Worm (Caenorhabditis elegans) whole organism, L4 larva: ENCODE measurements around the gene rskd-1.

ENCODE experiments used
- D1046.2 ChIP-seq: fragments of 200-800 bp; sonication (Bioruptor generic); IDR thresholded peaks from 2 replicates; pipeline ENCODE4 v1.3.6; 2022; ENCODE audit warnings: missing genetic modification characterization, missing compliant biosample characterization
- F10B5.3 ChIP-seq: sonication (generic microtip); optimal IDR thresholded peaks from 2 replicates; lab custom pipeline; 2016; ENCODE audit warnings: mild to moderate bottlenecking, missing genetic modification characterization, missing compliant biosample characterization
- F49E8.2 ChIP-seq: sonication (generic microtip); optimal IDR thresholded peaks from 2 replicates; lab custom pipeline; 2016; ENCODE audit warnings: missing compliant biosample characterization, mild to moderate bottlenecking, missing genetic modification characterization, borderline replicate concordance
- T20F7.1 ChIP-seq: fragments of 200-800 bp; sonication (Bioruptor generic); optimal IDR thresholded peaks from 2 replicates; lab custom pipeline; 2018; ENCODE audit warnings: mild to moderate bottlenecking, missing genetic modification characterization, missing compliant biosample characterization
- T26A8.4 ChIP-seq: fragments of 200-800 bp; sonication (Bioruptor generic); IDR thresholded peaks from 2 replicates; pipeline ENCODE4 v1.3.6; 2022; ENCODE audit warnings: missing genetic modification characterization, missing compliant biosample characterization
- Y105C5A.15 ChIP-seq: fragments of 200-800 bp; sonication (Bioruptor generic); IDR thresholded peaks from 2 replicates; pipeline ENCODE4 v1.3.6; 2022; ENCODE audit warnings: missing genetic modification characterization, missing compliant biosample characterization
- ZK337.2 ChIP-seq: fragments of 200-800 bp; sonication (Bioruptor generic); IDR thresholded peaks from 2 replicates; pipeline ENCODE4 v1.3.6; 2022; ENCODE audit warnings: missing genetic modification reagents, missing genetic modification characterization, missing compliant biosample characterization
- ZK546.5 ChIP-seq, 2 experiments: sonication (generic microtip); optimal IDR thresholded peaks; 2 replicates each; lab custom pipeline; 2017; ENCODE audit warnings: missing biosample characterization in 2 of 2, missing genetic modification characterization in 2 of 2
- arid-1 ChIP-seq: fragments of 200-800 bp; sonication (Bioruptor generic); conservative IDR thresholded peaks from 2 replicates; pipeline ENCODE4 v1.3.6; 2022; ENCODE audit warnings: missing genetic modification reagents, missing genetic modification characterization, missing compliant biosample characterization
- attf-4 ChIP-seq: sonication (generic microtip); optimal IDR thresholded peaks from 3 replicates; lab custom pipeline; 2017; ENCODE audit warnings: missing biosample characterization, missing genetic modification characterization
- ceh-20 ChIP-seq: fragments of 200-800 bp; sonication (Bioruptor generic); IDR thresholded peaks from 2 replicates; pipeline ENCODE4 v1.3.6; 2022; ENCODE audit warnings: missing genetic modification reagents, missing genetic modification characterization, missing compliant biosample characterization
- ceh-44 ChIP-seq: fragments of 200-800 bp; sonication (Bioruptor generic); IDR thresholded peaks from 2 replicates; pipeline ENCODE4 v1.3.6; 2022; ENCODE audit warnings: missing genetic modification reagents, missing genetic modification characterization, missing compliant biosample characterization
- ceh-62 ChIP-seq: sonication (generic microtip); optimal IDR thresholded peaks from 2 replicates; lab custom pipeline; 2017; ENCODE audit warnings: missing biosample characterization, missing genetic modification characterization
- ceh-82 ChIP-seq: sonication (generic microtip); optimal IDR thresholded peaks from 2 replicates; lab custom pipeline; 2017; ENCODE audit warnings: missing biosample characterization, missing genetic modification characterization
- cey-2 ChIP-seq: sonication (generic microtip); optimal IDR thresholded peaks from 3 replicates; lab custom pipeline; 2017; ENCODE audit warnings: missing genetic modification characterization, mild to moderate bottlenecking, missing compliant biosample characterization, antibody characterized with exemption, borderline replicate concordance; ENCODE audit not compliant: insufficient read depth
- ctbp-1 ChIP-seq: fragments of 200-800 bp; sonication (Bioruptor generic); IDR thresholded peaks from 2 replicates; pipeline ENCODE4 v1.3.6; 2022; ENCODE audit warnings: missing genetic modification reagents, missing genetic modification characterization, missing compliant biosample characterization
- daf-12 ChIP-seq: fragments of 150-350 bp; optimal IDR thresholded peaks from 2 replicates; lab custom pipeline; 2014; ENCODE audit warnings: missing biosample characterization, missing genetic modification reagents, missing genetic modification characterization
- dmd-8 ChIP-seq: fragments of 200-800 bp; sonication (Bioruptor generic); IDR thresholded peaks from 2 replicates; pipeline ENCODE4 v1.3.6; 2022; ENCODE audit warnings: missing genetic modification characterization, missing compliant biosample characterization
- dpl-1 ChIP-seq: fragments of 150-350 bp; optimal IDR thresholded peaks from 2 replicates; lab custom pipeline; 2014; ENCODE audit warnings: missing biosample characterization, missing genetic modification reagents, missing genetic modification characterization
- egl-43 ChIP-seq: fragments of 200-800 bp; sonication (Bioruptor generic); IDR thresholded peaks from 2 replicates; pipeline ENCODE4 v1.3.6; 2022; ENCODE audit warnings: missing genetic modification reagents, missing genetic modification characterization, missing compliant biosample characterization
- hif-1 ChIP-seq, 2 experiments: sonication (generic microtip); optimal IDR thresholded peaks; 2 replicates each; lab custom pipeline; 2016 to 2017; ENCODE audit warnings: missing compliant biosample characterization in 2 of 2, missing genetic modification characterization in 2 of 2, missing genetic modification reagents in 2 of 2, missing genotype in 2 of 2, mild to moderate bottlenecking in 1 of 2
- hlh-11 ChIP-seq: fragments of 200-800 bp; sonication (Bioruptor generic); optimal IDR thresholded peaks from 2 replicates; lab custom pipeline; 2018; ENCODE audit warnings: mild to moderate bottlenecking, missing genetic modification characterization, missing compliant biosample characterization
- hmg-1.1 ChIP-seq: fragments of 200-800 bp; sonication (Bioruptor generic); IDR thresholded peaks from 2 replicates; pipeline ENCODE4 v1.3.6; 2022; ENCODE audit warnings: missing genetic modification reagents, missing genetic modification characterization, missing compliant biosample characterization
- lim-7 ChIP-seq: fragments of 200-800 bp; sonication (Bioruptor generic); IDR thresholded peaks from 2 replicates; pipeline ENCODE4 v1.3.6; 2022; ENCODE audit warnings: missing genetic modification characterization, missing compliant biosample characterization
- lin-1 ChIP-seq: fragments of 200-800 bp; sonication (Bioruptor generic); IDR thresholded peaks from 2 replicates; pipeline ENCODE4 v1.3.6; 2022; ENCODE audit warnings: missing genetic modification reagents, missing genetic modification characterization, missing compliant biosample characterization
- lin-13 ChIP-seq: fragments of 150-350 bp; optimal IDR thresholded peaks from 2 replicates; lab custom pipeline; 2014; ENCODE audit warnings: missing biosample characterization, missing genetic modification reagents, missing genetic modification characterization
- lin-38 ChIP-seq: fragments of 200-800 bp; sonication (Bioruptor generic); IDR thresholded peaks from 2 replicates; pipeline ENCODE4 v1.3.6; 2022; ENCODE audit warnings: missing genetic modification reagents, missing genetic modification characterization, missing compliant biosample characterization
- lsy-2 ChIP-seq, 2 experiments: fragments of 150-350 bp in 1 of 2; sonication (generic microtip) in 1 of 2; optimal IDR thresholded peaks; 2 replicates each; lab custom pipeline; 2014 to 2017; ENCODE audit warnings: missing biosample characterization in 2 of 2, missing genetic modification characterization in 2 of 2
- mxl-2 ChIP-seq: fragments of 200-800 bp; sonication (Bioruptor generic); conservative IDR thresholded peaks from 2 replicates; pipeline ENCODE4 v1.3.6; 2022; ENCODE audit warnings: missing genetic modification reagents, missing genetic modification characterization, missing compliant biosample characterization
- mxl-3 ChIP-seq: fragments of 200-800 bp; sonication (Bioruptor generic); optimal IDR thresholded peaks from 2 replicates; lab custom pipeline; 2018; ENCODE audit warnings: mild to moderate bottlenecking, missing genetic modification characterization, missing compliant biosample characterization
- nhr-10 ChIP-seq: fragments of 150-350 bp; optimal IDR thresholded peaks from 2 replicates; lab custom pipeline; 2014; ENCODE audit warnings: missing biosample characterization, missing genetic modification characterization
- nhr-102 ChIP-seq: sonication (generic microtip); optimal IDR thresholded peaks from 2 replicates; lab custom pipeline; 2016; ENCODE audit warnings: mild to moderate bottlenecking, missing genetic modification characterization, moderate library complexity, missing compliant biosample characterization
- nhr-237 ChIP-seq: sonication (generic microtip); optimal IDR thresholded peaks from 2 replicates; lab custom pipeline; 2017; ENCODE audit warnings: missing biosample characterization, missing genetic modification characterization
- nhr-25 ChIP-seq: sonication (generic microtip); optimal IDR thresholded peaks from 2 replicates; lab custom pipeline; 2017; ENCODE audit warnings: missing genetic modification characterization, mild to moderate bottlenecking, missing compliant biosample characterization, antibody characterized with exemption, moderate library complexity, borderline replicate concordance; ENCODE audit not compliant: insufficient read depth
- nhr-48 ChIP-seq: sonication (generic microtip); optimal IDR thresholded peaks from 2 replicates; lab custom pipeline; 2016; ENCODE audit warnings: mild to moderate bottlenecking, missing genetic modification characterization, missing compliant biosample characterization
- nhr-6 ChIP-seq: fragments of 150-350 bp; optimal IDR thresholded peaks from 2 replicates; lab custom pipeline; 2014; ENCODE audit warnings: missing biosample characterization, missing genetic modification characterization
- nhr-76 ChIP-seq: fragments of 150-350 bp; optimal IDR thresholded peaks from 2 replicates; lab custom pipeline; 2014; ENCODE audit warnings: missing biosample characterization, missing genetic modification characterization
- nhr-77 ChIP-seq: fragments of 150-350 bp; optimal IDR thresholded peaks from 2 replicates; lab custom pipeline; 2014; ENCODE audit warnings: missing biosample characterization, missing genetic modification characterization
- pqm-1 ChIP-seq: sonication (generic microtip); optimal IDR thresholded peaks from 2 replicates; lab custom pipeline; 2017; ENCODE audit warnings: missing biosample characterization, missing genetic modification characterization
- rbr-2 ChIP-seq: sonication (generic microtip); optimal IDR thresholded peaks from 2 replicates; lab custom pipeline; 2016; ENCODE audit warnings: missing genotype, missing genetic modification characterization, missing compliant biosample characterization
- sdz-12 ChIP-seq: fragments of 200-800 bp; sonication (Bioruptor generic); optimal IDR thresholded peaks from 2 replicates; lab custom pipeline; 2018; ENCODE audit warnings: mild to moderate bottlenecking, missing genetic modification characterization, missing compliant biosample characterization
- set-16 ChIP-seq: fragments of 200-800 bp; sonication (Bioruptor generic); IDR thresholded peaks from 2 replicates; pipeline ENCODE4 v1.3.6; 2022; ENCODE audit warnings: missing genetic modification reagents, missing genetic modification characterization, missing compliant biosample characterization
- skn-1 ChIP-seq: fragments of 150-350 bp; optimal IDR thresholded peaks from 2 replicates; lab custom pipeline; 2014; ENCODE audit warnings: missing biosample characterization, missing genetic modification characterization
- snpc-4 ChIP-seq: fragments of 150-350 bp; optimal IDR thresholded peaks from 2 replicates; lab custom pipeline; 2014; ENCODE audit warnings: missing biosample characterization, missing genetic modification characterization
- spr-3 ChIP-seq: fragments of 200-800 bp; sonication (Bioruptor generic); optimal IDR thresholded peaks from 2 replicates; lab custom pipeline; 2018; ENCODE audit warnings: mild to moderate bottlenecking, missing genetic modification characterization, missing compliant biosample characterization
- tra-1 ChIP-seq: fragments of 200-800 bp; sonication (Bioruptor generic); IDR thresholded peaks from 2 replicates; pipeline ENCODE4 v1.3.6; 2022; ENCODE audit warnings: missing genetic modification reagents, missing genetic modification characterization, missing compliant biosample characterization
- unc-39 ChIP-seq: sonication (generic microtip); optimal IDR thresholded peaks from 2 replicates; lab custom pipeline; 2017; ENCODE audit warnings: missing biosample characterization, missing genetic modification characterization
- unc-62 ChIP-seq, 3 experiments: fragments of 150-350 bp in 1 of 3; sonication (generic microtip); optimal IDR thresholded peaks in 2 of 3; peaks in 1 of 3; 1 replicate in 1 of 3; 2 replicates in 2 of 3; lab custom pipeline; 2014 to 2017; ENCODE audit warnings: missing biosample characterization in 3 of 3, missing genetic modification characterization in 3 of 3, missing genetic modification reagents in 3 of 3, missing genotype in 1 of 3
- zag-1 ChIP-seq: fragments of 150-350 bp; optimal IDR thresholded peaks from 2 replicates; lab custom pipeline; 2014; ENCODE audit warnings: missing biosample characterization, missing genetic modification characterization
- zfp-2 ChIP-seq: sonication (generic microtip); optimal IDR thresholded peaks from 2 replicates; lab custom pipeline; 2016; ENCODE audit warnings: mild to moderate bottlenecking, missing genetic modification characterization, missing compliant biosample characterization
- ztf-11 ChIP-seq: fragments of 150-350 bp; optimal IDR thresholded peaks from 2 replicates; lab custom pipeline; 2014; ENCODE audit warnings: missing biosample characterization, missing genetic modification characterization
- ztf-7 ChIP-seq: fragments of 150-350 bp; optimal IDR thresholded peaks from 2 replicates; lab custom pipeline; 2014; ENCODE audit warnings: missing biosample characterization, missing genetic modification characterization

rskd-1 gene

ce11 chrV:12300166-12300565 is 11.8 kb upstream of the rskd-1 start (continued):
- TF ChIP-seq zag-1 (tag; lab: Kevin White, UChicago) (no peak), tra-1 (peak; percentile 42; the same call in 1 of the 2 replicates), attf-4 (tag; lab: Kevin White, UChicago) (no peak), mxl-2 (GFP tag; lab: Robert Waterston, UW) (no peak), lin-38 (0 out of 2 replicates have a peak, but pooled peaks have one; percentile 6), zfp-2 (tag; lab: Kevin White, UChicago) (no peak), Y105C5A.15 (no peak), lin-13 (GFP tag; lab: Kevin White, UChicago) (no peak), nhr-76 (no peak), ceh-62 (tag; lab: Kevin White, UChicago) (no peak), hif-1 (tag; optimal IDR thresholded peaks at IDR 0.05; lab: Kevin White, UChicago) (no peak), hlh-11 (tag; lab: Kevin White, UChicago) (peak; percentile 84), arid-1 (GFP tag; lab: Robert Waterston, UW) (0 out of 2 replicates have a peak, but pooled peaks have one; percentile 31), nhr-10 (tag; lab: Kevin White, UChicago) (no peak), ztf-7 (tag; lab: Kevin White, UChicago) (no peak), cey-2 (tag; lab: Kevin White, UChicago) (peak; percentile 46), snpc-4 (tag; lab: Kevin White, UChicago) (no peak), ceh-82 (tag; lab: Kevin White, UChicago) (no peak), nhr-25 (tag; lab: Kevin White, UChicago) (no peak), sdz-12 (GFP tag; lab: Kevin White, UChicago) (no peak), ceh-44 (GFP tag; lab: Robert Waterston, UW) (no peak), ZK546.5 (tag; optimal IDR thresholded peaks at IDR 0.05; lab: Kevin White, UChicago) (no peak), D1046.2 (GFP tag; lab: Robert Waterston, UW) (no peak), egl-43 (GFP tag; lab: Robert Waterston, UW) (no peak), spr-3 (GFP tag; lab: Kevin White, UChicago) (no peak), nhr-6 (peak; percentile 98), F49E8.2 (no peak), dmd-8 (GFP tag; lab: Robert Waterston, UW) (no peak), ceh-20 (GFP tag; lab: Robert Waterston, UW) (peak; percentile 48; the same call in 1 of the 2 replicates), unc-62 (GFP tag; optimal IDR thresholded peaks at IDR 0.05 in 1 of 2; lab: Kevin White, UChicago) (peak in 1 of 2 experiments; percentile 95), unc-62 (tag; optimal IDR thresholded peaks at IDR 0.05; lab: Kevin White, UChicago) (no peak), F10B5.3 (tag; lab: Kevin White, UChicago) (no peak), lsy-2 (tag; optimal IDR thresholded peaks at IDR 0.05; lab: Kevin White, UChicago) (peak; percentile 52 to 77), ztf-11 (no peak), skn-1 (no peak), ctbp-1 (no peak), T26A8.4 (no peak), daf-12 (tag; lab: Kevin White, UChicago) (no peak), mxl-3 (GFP tag; lab: Kevin White, UChicago) (peak; percentile 58), hmg-1.1 (peak; percentile 67), unc-39 (tag; lab: Kevin White, UChicago) (no peak), T20F7.1 (GFP tag; lab: Kevin White, UChicago) (no peak), lim-7 (GFP tag; lab: Robert Waterston, UW) (no peak), nhr-48 (peak; percentile 36), dpl-1 (GFP tag; lab: Kevin White, UChicago) (peak; percentile 30), lin-1 (no peak), set-16 (no peak), nhr-237 (no peak), pqm-1 (peak; percentile 32), nhr-102 (tag; lab: Kevin White, UChicago) (peak; percentile 20), ZK337.2 (GFP tag; lab: Robert Waterston, UW) (no peak), nhr-77 (peak; percentile 32), rbr-2 (peak; percentile 26)
